Fruit fly (Drosophila melanogaster) whole organism, wandering third instar larva: ENCODE data around the gene Cmpk.
A peak's percentile ranks its signal among the peaks of the same experiment; 100 is the strongest.

Source experiments
- Abd-B ChIP-seq: fragments of >200 bp; optimal IDR thresholded peaks from 2 replicates; lab custom pipeline; 2017; ENCODE audit warnings: missing biosample characterization, missing genetic modification characterization
- CG32264 ChIP-seq: fragments of 200-800 bp; sonication (Bioruptor generic); optimal IDR thresholded peaks from 2 replicates; lab custom pipeline; 2016; ENCODE audit warnings: missing biosample characterization, missing genetic modification characterization
- CG9705 ChIP-seq: fragments of 200-800 bp; sonication (Bioruptor generic); optimal IDR thresholded peaks from 2 replicates; lab custom pipeline; 2018; ENCODE audit warnings: missing biosample characterization, mild to moderate bottlenecking, missing genetic modification characterization
- CrebA ChIP-seq: fragments of 200-800 bp; sonication (Bioruptor generic); optimal IDR thresholded peaks from 2 replicates; lab custom pipeline; 2016; ENCODE audit warnings: missing biosample characterization, mild to moderate bottlenecking, missing genetic modification characterization, borderline replicate concordance
- Dfd ChIP-seq: fragments of >200 bp; optimal IDR thresholded peaks from 2 replicates; lab custom pipeline; 2017; ENCODE audit warnings: missing biosample characterization, missing genetic modification characterization
- Dif ChIP-seq: fragments of 200-275, 200-300 bp; sonication (Bioruptor generic); optimal IDR thresholded peaks from 2 replicates; lab custom pipeline; 2018; ENCODE audit warnings: missing biosample characterization, missing genetic modification characterization; ENCODE audit not compliant: partially characterized antibody
- GATAd ChIP-seq: sonication (Bioruptor generic); optimal IDR thresholded peaks from 2 replicates; lab custom pipeline; 2016; ENCODE audit warnings: missing biosample characterization, missing genetic modification characterization
- HLH106 ChIP-seq: fragments of 200-800 bp; optimal IDR thresholded peaks from 3 replicates; lab custom pipeline; 2019; ENCODE audit warnings: missing biosample characterization, mild to moderate bottlenecking, missing genetic modification characterization, moderate library complexity
- Hnf4 ChIP-seq: fragments of 200-800 bp; sonication (Bioruptor generic); optimal IDR thresholded peaks from 2 replicates; lab custom pipeline; 2016; ENCODE audit warnings: missing biosample characterization, mild to moderate bottlenecking, missing genetic modification characterization
- Hr78 ChIP-seq: fragments of >200 bp; optimal IDR thresholded peaks from 2 replicates; lab custom pipeline; 2017; ENCODE audit warnings: missing biosample characterization, missing genetic modification characterization
- Hr83 ChIP-seq: fragments of 200-300 bp; sonication (Bioruptor generic); optimal IDR thresholded peaks from 2 replicates; lab custom pipeline; 2016; ENCODE audit warnings: missing biosample characterization, mild to moderate bottlenecking, missing genetic modification characterization, moderate library complexity; ENCODE audit not compliant: poor library complexity, severe bottlenecking
- Jra ChIP-seq: sonication (Bioruptor generic); optimal IDR thresholded peaks from 2 replicates; lab custom pipeline; 2016; ENCODE audit warnings: missing biosample characterization, missing genetic modification characterization
- Mio ChIP-seq: sonication (Bioruptor generic); optimal IDR thresholded peaks from 2 replicates; lab custom pipeline; 2016; ENCODE audit warnings: missing biosample characterization, missing genetic modification characterization
- OdsH ChIP-seq: fragments of 200-800 bp; sonication (Bioruptor generic); optimal IDR thresholded peaks from 2 replicates; lab custom pipeline; 2016; ENCODE audit warnings: missing biosample characterization, mild to moderate bottlenecking, missing genetic modification characterization
- Rel ChIP-seq, 2 experiments: fragments of 200-800 bp; sonication (Bioruptor generic) in 1 of 2; optimal IDR thresholded peaks; 2 replicates in 1 of 2; 3 replicates in 1 of 2; lab custom pipeline; 2016 to 2019; ENCODE audit warnings: mild to moderate bottlenecking in 2 of 2, missing biosample characterization in 2 of 2, missing genetic modification characterization in 2 of 2, moderate library complexity in 1 of 2
- Vsx2 ChIP-seq: fragments of 200-300, 225-300 bp; sonication (Bioruptor generic); optimal IDR thresholded peaks from 2 replicates; lab custom pipeline; 2018; ENCODE audit warnings: missing biosample characterization, missing genetic modification characterization; ENCODE audit not compliant: partially characterized antibody
- br ChIP-seq: fragments of 200-800 bp; sonication (Bioruptor generic); optimal IDR thresholded peaks from 2 replicates; lab custom pipeline; 2016; ENCODE audit warnings: missing biosample characterization, missing genetic modification characterization
- brk ChIP-seq: fragments of 200-800 bp; sonication (Bioruptor generic); optimal IDR thresholded peaks from 2 replicates; lab custom pipeline; 2016; ENCODE audit warnings: missing biosample characterization, mild to moderate bottlenecking, missing genetic modification characterization
- dl ChIP-seq, 2 experiments: fragments of 175-275, 200-275 bp in 1 of 2; fragments of 200-275 bp in 1 of 2; sonication (Bioruptor generic); optimal IDR thresholded peaks; lab custom pipeline; 2018; ENCODE audit warnings: mild to moderate bottlenecking in 2 of 2, missing biosample characterization in 2 of 2, missing genetic modification characterization in 2 of 2, moderate library complexity in 2 of 2; ENCODE audit not compliant: partially characterized antibody in 2 of 2, insufficient read depth in 1 of 2
- dmrt93B ChIP-seq: fragments of 200-800 bp; sonication (Bioruptor generic); optimal IDR thresholded peaks from 2 replicates; lab custom pipeline; 2018; ENCODE audit warnings: missing biosample characterization, mild to moderate bottlenecking, missing genetic modification characterization
- dsf ChIP-seq: sonication (Bioruptor generic); optimal IDR thresholded peaks from 2 replicates; lab custom pipeline; 2016; ENCODE audit warnings: missing biosample characterization, missing genetic modification characterization, borderline replicate concordance
- ey ChIP-seq: fragments of 200-800 bp; sonication (Bioruptor generic); optimal IDR thresholded peaks from 2 replicates; lab custom pipeline; 2016; ENCODE audit warnings: missing biosample characterization, missing genetic modification characterization
- foxo ChIP-seq, 2 experiments: fragments of 200-800 bp; sonication (Bioruptor generic); optimal IDR thresholded peaks; 2 replicates in 1 of 2; 3 replicates in 1 of 2; lab custom pipeline; 2016 to 2017; ENCODE audit warnings: missing biosample characterization in 2 of 2, missing genetic modification characterization in 2 of 2
- fru ChIP-seq: fragments of 200-800 bp; sonication (Bioruptor generic); optimal IDR thresholded peaks from 3 replicates; lab custom pipeline; 2016; ENCODE audit warnings: missing biosample characterization, mild to moderate bottlenecking, missing genetic modification characterization
- h ChIP-seq: fragments of 200-800 bp; sonication (Bioruptor generic); optimal IDR thresholded peaks from 3 replicates; lab custom pipeline; 2016; ENCODE audit warnings: missing biosample characterization, mild to moderate bottlenecking, missing genetic modification characterization
- jim ChIP-seq: fragments of 175-275, 200-325 bp; sonication (Bioruptor generic); optimal IDR thresholded peaks from 2 replicates; lab custom pipeline; 2016; ENCODE audit warnings: missing biosample characterization, mild to moderate bottlenecking, missing genetic modification characterization
- lola ChIP-seq: fragments of >200 bp; optimal IDR thresholded peaks from 2 replicates; lab custom pipeline; 2017; ENCODE audit warnings: missing biosample characterization, missing genetic modification characterization
- psq ChIP-seq: fragments of 200-800 bp; sonication (Bioruptor generic); optimal IDR thresholded peaks from 3 replicates; lab custom pipeline; 2017; ENCODE audit warnings: missing biosample characterization, mild to moderate bottlenecking, missing genetic modification characterization, moderate library complexity
- rgr ChIP-seq: fragments of 200-800 bp; sonication (Bioruptor generic); optimal IDR thresholded peaks from 3 replicates; lab custom pipeline; 2016; ENCODE audit warnings: missing biosample characterization, mild to moderate bottlenecking, missing genetic modification characterization
- sage ChIP-seq: fragments of 200-800 bp; sonication (Bioruptor generic); optimal IDR thresholded peaks from 2 replicates; lab custom pipeline; 2016; ENCODE audit warnings: missing biosample characterization, mild to moderate bottlenecking, missing genetic modification characterization
- sv ChIP-seq: fragments of 200-800 bp; sonication (Bioruptor generic); optimal IDR thresholded peaks from 3 replicates; lab custom pipeline; 2016; ENCODE audit warnings: missing biosample characterization, missing genetic modification characterization
- tai ChIP-seq: sonication (Bioruptor generic); optimal IDR thresholded peaks from 2 replicates; lab custom pipeline; 2016; ENCODE audit warnings: missing biosample characterization, missing genetic modification characterization
- woc ChIP-seq: sonication (Bioruptor generic); optimal IDR thresholded peaks from 2 replicates; lab custom pipeline; 2016; ENCODE audit warnings: missing biosample characterization, mild to moderate bottlenecking, missing genetic modification characterization

The Cmpk gene

DNA sequence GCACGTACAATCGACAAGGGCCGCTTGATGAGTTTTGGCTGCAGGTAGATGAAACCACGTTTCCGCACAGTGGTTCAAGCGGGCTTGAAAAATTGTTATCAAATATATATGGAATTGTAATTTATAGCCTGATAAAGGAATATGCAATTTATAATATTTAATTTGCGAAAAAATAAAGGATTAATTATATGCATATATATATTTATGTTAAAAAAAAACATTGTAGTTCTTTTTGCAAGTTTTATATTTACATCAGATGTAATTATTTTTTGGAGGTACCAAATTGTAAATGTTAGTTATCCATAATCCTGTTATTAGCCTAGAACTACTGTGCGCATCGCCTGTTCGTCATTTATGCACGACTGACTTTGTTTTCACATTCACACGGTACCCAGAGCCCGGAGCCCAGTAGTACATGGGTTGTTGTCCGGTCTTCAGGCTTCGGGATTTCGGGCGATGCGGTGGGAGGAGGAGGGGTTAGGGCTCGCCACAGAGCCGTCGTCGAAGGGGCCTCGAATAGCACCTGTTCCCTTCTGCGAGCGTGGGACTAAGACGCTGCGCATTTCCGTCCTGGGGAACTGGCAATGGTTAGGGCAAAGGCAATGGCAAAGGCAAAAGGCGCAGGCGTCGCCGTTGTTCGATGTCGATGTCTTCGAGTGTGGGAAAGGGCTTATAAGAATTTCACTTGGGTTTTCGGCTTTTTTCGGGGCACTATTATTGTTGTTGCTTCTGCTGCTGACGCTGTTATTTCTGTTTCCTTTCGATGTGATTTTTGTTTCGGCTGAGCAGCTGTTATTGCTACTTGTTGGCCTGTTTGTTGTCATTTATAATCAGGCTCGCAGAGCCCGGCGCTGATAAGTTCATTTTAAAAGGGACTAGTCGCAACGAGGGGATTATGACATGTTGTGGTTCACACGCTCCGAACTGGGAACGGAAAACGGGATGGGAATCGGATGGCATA is 37.2 kb downstream of the Cmpk start (continued):
- TF ChIP-seq woc, result peak; percentile 91
- peak; percentile 92 for TF ChIP-seq dmrt93B (GFP tag; lab: Kevin White, UChicago)

DNA sequence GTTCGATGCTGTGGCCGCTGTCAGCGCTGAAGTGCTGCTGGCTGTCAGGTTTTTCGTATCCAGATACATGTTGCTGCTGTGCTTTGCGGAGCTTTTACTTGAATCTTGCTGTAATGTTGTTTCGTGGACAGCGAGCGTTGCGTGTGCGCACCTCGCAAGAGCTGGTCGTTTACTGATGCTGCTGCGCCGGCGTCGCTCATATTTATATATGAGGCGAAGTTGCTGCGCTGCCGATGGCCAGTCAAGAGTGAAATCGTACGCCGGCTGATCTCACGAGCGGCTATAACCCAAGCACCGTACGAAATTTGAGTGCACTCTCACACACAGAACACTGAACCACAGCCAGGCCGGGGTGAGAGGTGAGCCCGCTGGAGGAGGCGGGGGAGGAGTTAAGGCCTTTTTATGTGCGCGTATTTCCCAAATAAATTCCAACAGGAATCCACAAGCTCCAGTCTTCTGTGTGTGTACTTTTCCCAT is 37.9 kb downstream of the Cmpk start:
- TF ChIP-seq Hr78, result no peak
- no peak for TF ChIP-seq CG9705 (GFP tag; lab: Kevin White, UChicago)
- no peak for TF ChIP-seq HLH106
- TF ChIP-seq Rel (GFP tag; optimal IDR thresholded peaks at IDR 0.05; lab: Kevin White, UChicago), result no peak
- TF ChIP-seq Rel (tag; optimal IDR thresholded peaks at IDR 0.05; lab: Kevin White, UChicago), result peak; percentile 51
- TF ChIP-seq sage (GFP tag; lab: Kevin White, UChicago), result no peak
- no peak for TF ChIP-seq Hnf4 (GFP tag; lab: Kevin White, UChicago)
- no peak for TF ChIP-seq CrebA (GFP tag; lab: Kevin White, UChicago)
- TF ChIP-seq Dif (GFP tag; lab: Kevin White, UChicago), result no peak
- peak; percentile 42 for TF ChIP-seq Hr83 (GFP tag; lab: Kevin White, UChicago)
- TF ChIP-seq brk, result no peak

DNA sequence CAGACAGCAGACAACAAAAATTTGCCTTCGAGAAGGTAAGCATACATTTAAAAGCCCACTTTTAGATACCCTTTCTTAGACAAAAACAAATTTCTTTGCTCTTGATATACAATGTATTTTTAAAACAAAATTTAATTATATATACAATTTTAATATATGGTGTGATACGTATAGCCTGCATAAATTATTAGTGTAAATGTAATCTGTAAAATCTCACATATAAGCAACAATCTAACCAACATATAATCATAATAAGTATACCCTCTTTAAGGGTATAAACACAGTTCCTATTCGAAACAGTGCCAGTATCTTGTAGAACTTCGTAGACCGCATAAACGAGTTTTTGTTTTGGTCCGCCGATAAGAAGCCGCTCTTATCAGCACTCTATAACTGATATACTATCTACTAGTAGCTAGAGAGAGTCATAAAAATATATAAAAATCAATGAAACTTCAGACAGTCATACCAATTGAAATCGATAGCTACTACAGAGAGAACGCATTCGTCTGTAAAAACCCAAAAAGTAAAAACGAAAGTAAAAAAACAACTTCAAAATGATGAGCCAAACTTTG is 40.9 kb downstream of the Cmpk start, which contains the start of gene Kaz-m1:
Kaz-m1 (plus strand) TSS at position 460 of the 572 bp plus-strand sequence.
- TF ChIP-seq br (GFP tag; lab: Kevin White, UChicago) (peak; percentile 17), jim (no peak), Dif (GFP tag; lab: Kevin White, UChicago) (no peak), rgr (GFP tag; lab: Kevin White, UChicago) (peak; percentile 8), HLH106 (peak; percentile 10), foxo (GFP tag; optimal IDR thresholded peaks at IDR 0.05; lab: Kevin White, UChicago) (peak in 1 of 2 experiments; percentile 28), tai (GFP tag; lab: Kevin White, UChicago) (no peak), OdsH (GFP tag; lab: Kevin White, UChicago) (no peak), Jra (GFP tag; lab: Kevin White, UChicago) (no peak), Abd-B (GFP tag; lab: Kevin White, UChicago) (no peak)

DNA sequence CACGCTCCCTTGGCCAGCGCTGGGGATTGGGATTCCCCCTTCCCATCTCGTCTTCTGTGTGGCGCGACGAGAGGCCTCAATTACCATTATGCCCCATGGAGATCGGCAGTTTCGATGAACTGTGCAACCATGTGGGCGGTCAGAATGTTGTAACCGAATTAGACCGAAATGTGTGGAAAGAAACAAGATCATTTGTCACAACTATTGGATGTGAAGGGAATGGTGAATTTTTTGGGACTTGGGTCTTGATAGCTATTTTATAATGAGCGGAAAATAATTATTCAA is 41.6 kb downstream of the Cmpk start:
- TF ChIP-seq woc (no peak), Rel (GFP tag; optimal IDR thresholded peaks at IDR 0.05; lab: Kevin White, UChicago) (no peak), Rel (tag; optimal IDR thresholded peaks at IDR 0.05; lab: Kevin White, UChicago) (peak; percentile 31)

- TF ChIP-seq dl (GFP tag; optimal IDR thresholded peaks at IDR 0.05; lab: Kevin White, UChicago; ENCODE audit: insufficient read depth in 1 of 2, partially characterized antibody in 2 of 2) (no peak), Dfd (GFP tag; lab: Kevin White, UChicago) (no peak), woc (peak; percentile 36), Dif (GFP tag; lab: Kevin White, UChicago) (no peak), GATAd (GFP tag; lab: Kevin White, UChicago) (no peak), tai (GFP tag; lab: Kevin White, UChicago) (peak; percentile 3), jim (no peak), CG9705 (GFP tag; lab: Kevin White, UChicago) (no peak), Mio (GFP tag; lab: Kevin White, UChicago) (no peak), psq (GFP tag; lab: Kevin White, UChicago) (peak; percentile 53), Rel (GFP tag; optimal IDR thresholded peaks at IDR 0.05; lab: Kevin White, UChicago) (no peak), Rel (tag; optimal IDR thresholded peaks at IDR 0.05; lab: Kevin White, UChicago) (no peak), CG32264 (GFP tag; lab: Kevin White, UChicago) (no peak), lola (GFP tag; lab: Kevin White, UChicago) (no peak), Hr78 (no peak), rgr (GFP tag; lab: Kevin White, UChicago) (peak; percentile 45), ey (GFP tag; lab: Kevin White, UChicago) (no peak), Abd-B (GFP tag; lab: Kevin White, UChicago) (no peak), OdsH (GFP tag; lab: Kevin White, UChicago) (peak; percentile 49), sv (GFP tag; lab: Kevin White, UChicago) (no peak), brk (peak; percentile 28), HLH106 (peak; percentile 59), foxo (GFP tag; optimal IDR thresholded peaks at IDR 0.05; lab: Kevin White, UChicago) (peak in 1 of 2 experiments; percentile 44), dsf (GFP tag; lab: Kevin White, UChicago) (no peak), Jra (GFP tag; lab: Kevin White, UChicago) (no peak), Vsx2 (GFP tag; lab: Kevin White, UChicago) (no peak), fru (GFP tag; lab: Kevin White, UChicago) (peak; percentile 38), h (GFP tag; lab: Kevin White, UChicago) (peak; percentile 6), CrebA (GFP tag; lab: Kevin White, UChicago) (no peak), Hnf4 (GFP tag; lab: Kevin White, UChicago) (no peak)
Observed at dm6 chr3R:26012801-26013663, 42.2 kb downstream of the Cmpk start.
